Fruit fly (Drosophila melanogaster): ENCODE measurements around the gene Tmtc1.

Tmtc1 gene

DNA sequence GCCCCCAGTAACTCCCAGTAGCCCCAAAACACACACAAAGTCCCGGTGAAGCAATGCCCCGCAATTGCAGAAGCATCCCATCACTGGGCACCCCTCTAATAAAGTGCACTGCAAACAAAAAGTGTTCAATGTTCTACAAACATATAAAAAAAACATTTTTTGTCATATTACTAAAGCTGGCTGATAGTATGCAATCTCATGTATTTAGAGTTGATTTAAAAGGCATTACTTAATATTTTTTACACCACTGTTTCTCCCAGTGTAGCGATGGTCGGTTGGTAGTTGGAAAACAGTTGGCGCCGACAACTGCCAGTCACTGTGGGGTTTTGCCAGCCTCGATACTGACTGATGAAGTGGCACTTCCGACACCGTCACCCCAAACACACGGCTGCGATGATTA, 42.8 kb downstream of the Tmtc1 start (continued):
- TF ChIP-seq Side (GFP tag; optimal IDR thresholded peaks at IDR 0.05) = peak; percentile 7

DNA sequence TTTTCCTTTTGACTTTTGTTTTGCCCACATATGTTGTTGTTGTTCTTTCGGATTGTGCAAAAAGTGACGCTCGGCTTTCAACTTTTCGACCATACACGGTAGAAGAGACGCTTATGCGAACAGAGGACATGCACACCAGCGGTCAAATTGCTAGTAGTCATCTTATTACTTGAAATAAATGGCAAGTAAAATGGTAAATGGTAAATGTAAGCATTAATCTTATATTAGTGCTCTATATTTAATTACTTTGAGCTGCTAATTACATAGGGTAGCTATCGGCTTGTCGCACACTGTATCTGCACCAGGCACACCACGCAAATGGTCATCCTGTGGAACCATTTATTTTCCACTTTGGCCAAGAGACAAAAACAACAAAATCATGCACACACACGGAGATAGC, 43.8 kb downstream of the Tmtc1 start:
- TF ChIP-seq Gsc (GFP tag; IDR thresholded peaks at IDR 0.05) (no peak), zen (tag; optimal IDR thresholded peaks at IDR 0.05) (peak; percentile 35), jing (GFP tag; optimal IDR thresholded peaks at IDR 0.05) (no peak), zen2 (GFP tag; IDR thresholded peaks at IDR 0.05; ENCODE audit: partially characterized antibody) (no peak), unpg (GFP tag; optimal IDR thresholded peaks at IDR 0.05) (no peak), sens-2 (GFP tag; IDR thresholded peaks at IDR 0.05) (no peak), trh (GFP tag; optimal IDR thresholded peaks at IDR 0.05) (no peak), CG33213 (GFP tag; optimal IDR thresholded peaks at IDR 0.05) (no peak), pb (GFP tag; optimal IDR thresholded peaks at IDR 0.05) (no peak), Sox102F (GFP tag; optimal IDR thresholded peaks at IDR 0.05) (peak; percentile 4), CG10565 (GFP tag; optimal IDR thresholded peaks at IDR 0.05) (no peak), CG2678 (tag; optimal IDR thresholded peaks at IDR 0.05) (peak; percentile 38), CrebB (tag; optimal IDR thresholded peaks at IDR 0.05) (no peak), CG16813 (GFP tag; IDR thresholded peaks at IDR 0.05; ENCODE audit: partially characterized antibody) (no peak), CTCF (GFP tag; optimal IDR thresholded peaks at IDR 0.05) (no peak), Sry-β (GFP tag; optimal IDR thresholded peaks at IDR 0.05) (no peak), CG8388 (GFP tag; optimal IDR thresholded peaks at IDR 0.05) (no peak), nerfin-2 (GFP tag; IDR thresholded peaks at IDR 0.05; ENCODE audit: partially characterized antibody) (no peak), scrt (GFP tag; optimal IDR thresholded peaks at IDR 0.05) (no peak), CG17612 (GFP tag; IDR thresholded peaks at IDR 0.05) (no peak), da (GFP tag; optimal IDR thresholded peaks at IDR 0.05) (no peak), CG3726 (GFP tag; IDR thresholded peaks at IDR 0.05) (0 out of 3 replicates have a peak, but pooled peaks have one; percentile 15), aop (GFP tag; IDR thresholded peaks at IDR 0.05) (no peak), Rx (GFP tag; IDR thresholded peaks at IDR 0.05) (0 out of 2 replicates have a peak, but pooled peaks have one; percentile 4), CG18619 (GFP tag; optimal IDR thresholded peaks at IDR 0.05) (no peak), NK7.1 (GFP tag; optimal IDR thresholded peaks at IDR 0.05) (no peak), ro (GFP tag; IDR thresholded peaks at IDR 0.05) (no peak), slou (GFP tag; optimal IDR thresholded peaks at IDR 0.05) (no peak), Abd-B (GFP tag; optimal IDR thresholded peaks at IDR 0.05) (no peak), CG34422 (GFP tag; IDR thresholded peaks at IDR 0.05) (no peak), Bteb2 (GFP tag; optimal IDR thresholded peaks at IDR 0.05) (no peak), NfI (GFP tag; optimal IDR thresholded peaks at IDR 0.05) (no peak), CG7786 (GFP tag; optimal IDR thresholded peaks at IDR 0.05) (no peak), Gug (GFP tag; IDR thresholded peaks at IDR 0.05) (no peak), Sry-δ (GFP tag; optimal IDR thresholded peaks at IDR 0.05) (no peak), CG17328 (GFP tag; IDR thresholded peaks at IDR 0.05) (no peak), eyg (GFP tag; optimal IDR thresholded peaks at IDR 0.05) (no peak), Ets97D (GFP tag; optimal IDR thresholded peaks at IDR 0.05) (no peak), fd96Cb (tag; optimal IDR thresholded peaks at IDR 0.05) (peak; percentile 17), lov (optimal IDR thresholded peaks at IDR 0.05) (no peak), lov (GFP tag; IDR thresholded peaks at IDR 0.05) (no peak), Fer3 (tag; optimal IDR thresholded peaks at IDR 0.05) (peak; percentile 30), CG13296 (GFP tag; optimal IDR thresholded peaks at IDR 0.05) (no peak), CG12942 (GFP tag; optimal IDR thresholded peaks at IDR 0.05) (no peak), MTF-1 (GFP tag; optimal IDR thresholded peaks at IDR 0.05; ENCODE audit: borderline replicate concordance) (no peak), peb (GFP tag; IDR thresholded peaks at IDR 0.05) (no peak), Med (GFP tag) (peak; percentile 82), CG4707 (GFP tag; optimal IDR thresholded peaks at IDR 0.05) (no peak), CG15073 (GFP tag; optimal IDR thresholded peaks at IDR 0.05) (no peak), lola (GFP tag; optimal IDR thresholded peaks at IDR 0.05) (no peak)
